Worm (Caenorhabditis elegans) whole organism, L2 larva: ENCODE data around the gene F26F4.12.
A peak's percentile ranks its signal among the peaks of the same experiment; 100 is the strongest.

Experiments
- C34F6.9 ChIP-seq: fragments of 150-350 bp; optimal IDR thresholded peaks from 2 replicates; lab custom pipeline; 2014; ENCODE audit warnings: missing biosample characterization, missing genetic modification characterization
- F13H6.1 ChIP-seq: sonication (generic microtip); optimal IDR thresholded peaks from 2 replicates; lab custom pipeline; 2016; ENCODE audit warnings: missing genetic modification characterization, missing compliant biosample characterization
- R02D3.7 ChIP-seq: fragments of 150-350 bp; optimal IDR thresholded peaks from 2 replicates; lab custom pipeline; 2014; ENCODE audit warnings: missing biosample characterization, missing genetic modification characterization
- Y55F3AM.14 ChIP-seq: fragments of 200-800 bp; sonication (Bioruptor generic); optimal IDR thresholded peaks from 2 replicates; lab custom pipeline; 2018; ENCODE audit warnings: mild to moderate bottlenecking, missing genetic modification characterization, missing compliant biosample characterization
- ZK546.5 ChIP-seq: sonication (generic microtip); optimal IDR thresholded peaks from 2 replicates; lab custom pipeline; 2017; ENCODE audit warnings: missing biosample characterization, missing genetic modification characterization
- alr-1 ChIP-seq: fragments of 150-350 bp; optimal IDR thresholded peaks from 2 replicates; lab custom pipeline; 2014; ENCODE audit warnings: missing biosample characterization, missing genetic modification characterization
- aly-2 ChIP-seq: fragments of 150-350 bp; optimal IDR thresholded peaks from 2 replicates; lab custom pipeline; 2014; ENCODE audit warnings: missing biosample characterization, missing genetic modification characterization
- ama-1 ChIP-seq: fragments of 150-350 bp; optimal IDR thresholded peaks from 2 replicates; lab custom pipeline; 2018; ENCODE audit warnings: inconsistent platforms
- blmp-1 ChIP-seq: sonication (generic microtip); optimal IDR thresholded peaks from 2 replicates; lab custom pipeline; 2017; ENCODE audit warnings: missing genetic modification characterization, mild to moderate bottlenecking, missing compliant biosample characterization, antibody characterized with exemption, moderate library complexity; ENCODE audit not compliant: insufficient read depth
- ceh-16 ChIP-seq: fragments of 150-350 bp; optimal IDR thresholded peaks from 2 replicates; lab custom pipeline; 2014; ENCODE audit warnings: missing biosample characterization, missing genetic modification characterization
- ceh-82 ChIP-seq: fragments of 150-350 bp; optimal IDR thresholded peaks from 2 replicates; lab custom pipeline; 2014; ENCODE audit warnings: missing biosample characterization, missing genetic modification characterization
- crh-2 ChIP-seq: sonication (generic microtip); optimal IDR thresholded peaks from 2 replicates; lab custom pipeline; 2017; ENCODE audit warnings: missing biosample characterization, missing genetic modification characterization
- dmd-4 ChIP-seq: sonication (generic microtip); optimal IDR thresholded peaks from 2 replicates; lab custom pipeline; 2017; ENCODE audit warnings: missing biosample characterization, missing genetic modification characterization
- egl-27 ChIP-seq: sonication (generic microtip); optimal IDR thresholded peaks from 3 replicates; lab custom pipeline; 2017; ENCODE audit warnings: missing biosample characterization, missing genetic modification reagents, missing genetic modification characterization
- elt-1 ChIP-seq: fragments of 150-350 bp; optimal IDR thresholded peaks from 2 replicates; lab custom pipeline; 2014; ENCODE audit warnings: missing biosample characterization, missing genetic modification characterization
- elt-3 ChIP-seq: sonication (generic microtip); optimal IDR thresholded peaks from 2 replicates; lab custom pipeline; 2017; ENCODE audit warnings: missing biosample characterization, missing genetic modification characterization
- fos-1 ChIP-seq: fragments of 150-350 bp; optimal IDR thresholded peaks from 2 replicates; lab custom pipeline; 2014; ENCODE audit warnings: missing biosample characterization, missing genetic modification characterization
- gmeb-1 ChIP-seq: fragments of 150-350 bp; optimal IDR thresholded peaks from 2 replicates; lab custom pipeline; 2014; ENCODE audit warnings: missing biosample characterization, missing genetic modification characterization
- lin-11 ChIP-seq: fragments of 150-350 bp; sonication (generic microtip); optimal IDR thresholded peaks from 2 replicates; lab custom pipeline; 2014; ENCODE audit warnings: missing biosample characterization, missing genetic modification characterization, inconsistent platforms, mixed read lengths
- lin-13 ChIP-seq: fragments of 150-350 bp; optimal IDR thresholded peaks from 2 replicates; lab custom pipeline; 2014; ENCODE audit warnings: missing biosample characterization, missing genetic modification reagents, missing genetic modification characterization
- lin-39 ChIP-seq: fragments of 150-350 bp; optimal IDR thresholded peaks from 2 replicates; lab custom pipeline; 2014; ENCODE audit warnings: missing biosample characterization, missing genetic modification reagents, missing genetic modification characterization
- lsy-2 ChIP-seq, 2 experiments: fragments of 150-350 bp in 1 of 2; sonication (generic microtip) in 1 of 2; optimal IDR thresholded peaks; 2 replicates each; lab custom pipeline; 2014 to 2017; ENCODE audit warnings: missing biosample characterization in 2 of 2, missing genetic modification characterization in 2 of 2
- mab-5 ChIP-seq: fragments of 150-350 bp; optimal IDR thresholded peaks from 2 replicates; lab custom pipeline; 2014; ENCODE audit warnings: missing biosample characterization, missing genetic modification characterization
- mbf-1 ChIP-seq: sonication (generic microtip); optimal IDR thresholded peaks from 2 replicates; lab custom pipeline; 2017; ENCODE audit warnings: missing biosample characterization, missing genetic modification characterization
- mdl-1 ChIP-seq, 2 experiments: fragments of 150-350 bp in 1 of 2; sonication (generic microtip) in 1 of 2; optimal IDR thresholded peaks; 2 replicates each; lab custom pipeline; 2017; ENCODE audit warnings: missing biosample characterization in 2 of 2, missing genetic modification characterization in 2 of 2
- nhr-10 ChIP-seq: sonication (generic microtip); optimal IDR thresholded peaks from 2 replicates; lab custom pipeline; 2017; ENCODE audit warnings: missing biosample characterization, missing genetic modification characterization
- nhr-11 ChIP-seq: fragments of 150-350 bp; optimal IDR thresholded peaks from 2 replicates; lab custom pipeline; 2014; ENCODE audit warnings: missing biosample characterization, missing genetic modification characterization
- nhr-12 ChIP-seq: fragments of 150-350 bp; optimal IDR thresholded peaks from 2 replicates; lab custom pipeline; 2014; ENCODE audit warnings: missing biosample characterization, missing genetic modification characterization
- nhr-129 ChIP-seq: fragments of 150-350 bp; optimal IDR thresholded peaks from 2 replicates; lab custom pipeline; 2014; ENCODE audit warnings: missing biosample characterization, missing genetic modification characterization
- nhr-21 ChIP-seq: fragments of 150-350 bp; optimal IDR thresholded peaks from 2 replicates; lab custom pipeline; 2014; ENCODE audit warnings: missing biosample characterization, missing genetic modification characterization
- nhr-23 ChIP-seq: fragments of 150-350 bp; optimal IDR thresholded peaks from 2 replicates; lab custom pipeline; 2014; ENCODE audit warnings: missing biosample characterization, missing genetic modification reagents, missing genetic modification characterization
- nhr-237 ChIP-seq: fragments of 150-350 bp; optimal IDR thresholded peaks from 2 replicates; lab custom pipeline; 2014; ENCODE audit warnings: missing biosample characterization, missing genetic modification characterization
- nhr-25 ChIP-seq: fragments of 150-350 bp; sonication (generic microtip); optimal IDR thresholded peaks from 3 replicates; lab custom pipeline; 2014; ENCODE audit warnings: missing biosample characterization, missing genetic modification characterization
- nhr-6 ChIP-seq: fragments of 150-350 bp; optimal IDR thresholded peaks from 2 replicates; lab custom pipeline; 2014; ENCODE audit warnings: missing biosample characterization, missing genetic modification characterization
- nhr-77 ChIP-seq: fragments of 150-350 bp; optimal IDR thresholded peaks from 2 replicates; lab custom pipeline; 2014; ENCODE audit warnings: missing biosample characterization, missing genetic modification characterization
- peb-1 ChIP-seq: fragments of 150-350 bp; optimal IDR thresholded peaks from 2 replicates; lab custom pipeline; 2014; ENCODE audit warnings: missing biosample characterization, missing genetic modification characterization
- sem-4 ChIP-seq: fragments of 150-350 bp; optimal IDR thresholded peaks from 2 replicates; lab custom pipeline; 2014; ENCODE audit warnings: missing biosample characterization, missing genetic modification reagents, missing genetic modification characterization
- skn-1 ChIP-seq: sonication (generic microtip); optimal IDR thresholded peaks from 2 replicates; lab custom pipeline; 2017; ENCODE audit warnings: missing biosample characterization, missing genetic modification characterization
- sma-3 ChIP-seq: sonication (generic microtip); optimal IDR thresholded peaks from 2 replicates; lab custom pipeline; 2016; ENCODE audit warnings: missing genetic modification reagents, missing genetic modification characterization, missing compliant biosample characterization
- sma-9 ChIP-seq, 2 experiments: fragments of 150-350 bp in 1 of 2; sonication (generic microtip) in 1 of 2; optimal IDR thresholded peaks; 2 replicates each; lab custom pipeline; 2014 to 2016; ENCODE audit warnings: missing genetic modification characterization in 2 of 2, mild to moderate bottlenecking in 1 of 2, missing biosample characterization in 1 of 2, missing compliant biosample characterization in 1 of 2, missing genetic modification reagents in 1 of 2, moderate library complexity in 1 of 2
- snpc-4 ChIP-seq: fragments of 150-350 bp; optimal IDR thresholded peaks from 2 replicates; lab custom pipeline; 2014; ENCODE audit warnings: missing biosample characterization, missing genetic modification characterization
- unc-39 ChIP-seq: fragments of 150-350 bp; optimal IDR thresholded peaks from 2 replicates; lab custom pipeline; 2014; ENCODE audit warnings: missing biosample characterization, missing genetic modification characterization
- unc-55 ChIP-seq: fragments of 150-350 bp; sonication (generic microtip); optimal IDR thresholded peaks from 3 replicates; lab custom pipeline; 2014; ENCODE audit warnings: missing biosample characterization, missing genetic modification reagents, missing genetic modification characterization
- unc-62 ChIP-seq: fragments of 150-350 bp; optimal IDR thresholded peaks from 2 replicates; lab custom pipeline; 2014; ENCODE audit warnings: missing biosample characterization, missing genetic modification reagents, missing genetic modification characterization
- zag-1 ChIP-seq: fragments of 150-350 bp; optimal IDR thresholded peaks from 2 replicates; lab custom pipeline; 2014; ENCODE audit warnings: missing biosample characterization, missing genetic modification characterization
- ztf-1 ChIP-seq: fragments of 200-800 bp; sonication (Bioruptor generic); conservative IDR thresholded peaks from 2 replicates; pipeline ENCODE4 v1.3.6; 2022; ENCODE audit warnings: missing genetic modification characterization, missing compliant biosample characterization
- ztf-11 ChIP-seq: sonication (generic microtip); optimal IDR thresholded peaks from 2 replicates; lab custom pipeline; 2017; ENCODE audit warnings: missing biosample characterization, missing genetic modification characterization
- ztf-4 ChIP-seq: fragments of 150-350 bp; optimal IDR thresholded peaks from 2 replicates; lab custom pipeline; 2014; ENCODE audit warnings: missing biosample characterization, missing genetic modification characterization

F26F4.12 gene

DNA sequence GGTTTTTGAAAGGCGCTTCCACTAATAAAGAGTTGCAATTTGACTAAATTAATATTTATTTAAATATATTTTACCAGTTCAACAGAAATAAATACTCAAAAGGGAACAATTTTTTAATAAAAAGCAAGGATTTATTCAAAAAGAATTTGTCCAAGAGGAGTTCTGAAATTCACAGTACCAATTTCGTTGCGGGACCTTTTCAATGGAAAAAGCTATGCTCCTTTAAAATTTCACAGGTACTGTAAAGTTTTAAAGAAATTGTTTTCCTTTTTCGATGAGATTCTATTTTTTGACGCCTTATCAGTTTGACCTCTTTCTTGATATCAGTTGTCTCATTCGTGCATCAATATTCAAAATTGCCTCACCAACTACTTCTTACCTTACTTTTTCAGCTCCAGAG lies 9.6 kb downstream of the F26F4.12 start, which contains the start of gene tag-340:
tag-340 (plus strand) TSS at position 249 of the 400 bp plus-strand sequence.
- TF ChIP-seq fos-1 (tag; lab: Kevin White, UChicago) (peak; percentile 28), crh-2 (tag; lab: Kevin White, UChicago) (no peak)

- TF ChIP-seq unc-55 (GFP tag; lab: Kevin White, UChicago) = peak; percentile 99
- TF ChIP-seq elt-1 (tag; lab: Kevin White, UChicago) = peak; percentile 19
- TF ChIP-seq blmp-1 (tag; lab: Kevin White, UChicago) = peak; percentile 99
- peak; percentile 36 for TF ChIP-seq ama-1 (lab: Kevin White, UChicago)
- TF ChIP-seq peb-1 (tag; lab: Kevin White, UChicago) = peak; percentile 41
- 0 out of 2 replicates have a peak, but pooled peaks have one; percentile 58 for TF ChIP-seq ztf-1
- peak; percentile 99 for TF ChIP-seq Y55F3AM.14 (GFP tag; lab: Kevin White, UChicago)
- TF ChIP-seq nhr-129 = peak; percentile 99
- peak; percentile 98 for TF ChIP-seq lin-13 (GFP tag; lab: Kevin White, UChicago)
- TF ChIP-seq lsy-2 (tag; optimal IDR thresholded peaks at IDR 0.05; lab: Kevin White, UChicago) = peak; percentile 94 to 97
- TF ChIP-seq dmd-4 (tag; lab: Kevin White, UChicago) = peak; percentile 68
- TF ChIP-seq ztf-4 (tag; lab: Kevin White, UChicago) = peak; percentile 99
- TF ChIP-seq mbf-1 (tag; lab: Kevin White, UChicago) = no peak
- TF ChIP-seq ZK546.5 (tag; lab: Kevin White, UChicago) = peak; percentile 88
- peak; percentile 86 for TF ChIP-seq nhr-10
- TF ChIP-seq nhr-21 = peak; percentile 99
- TF ChIP-seq sma-3 (GFP tag; lab: Kevin White, UChicago) = peak; percentile 100
- TF ChIP-seq mdl-1 (tag; optimal IDR thresholded peaks at IDR 0.05; lab: Kevin White, UChicago) = peak; percentile 94 to 99
- peak; percentile 89 for TF ChIP-seq nhr-77 (tag; lab: Kevin White, UChicago)
- TF ChIP-seq sem-4 (tag; lab: Kevin White, UChicago) = peak; percentile 99
- peak; percentile 67 for TF ChIP-seq alr-1 (tag; lab: Kevin White, UChicago)
- no peak for TF ChIP-seq ztf-11
- TF ChIP-seq R02D3.7 (tag; lab: Kevin White, UChicago) = peak; percentile 69
- TF ChIP-seq aly-2 (tag; lab: Kevin White, UChicago) = no peak
- TF ChIP-seq unc-62 = peak; percentile 95
- peak; percentile 89 for TF ChIP-seq snpc-4 (tag; lab: Kevin White, UChicago)
- TF ChIP-seq unc-39 (tag; lab: Kevin White, UChicago) = no peak
- TF ChIP-seq ceh-16 = peak; percentile 99
- no peak for TF ChIP-seq nhr-11 (tag; lab: Kevin White, UChicago)
- peak; percentile 92 for TF ChIP-seq ceh-82
- TF ChIP-seq F13H6.1 (tag; lab: Kevin White, UChicago) = peak; percentile 100
- peak; percentile 99 for TF ChIP-seq crh-2 (tag; lab: Kevin White, UChicago)
- TF ChIP-seq mab-5 = peak; percentile 96
- TF ChIP-seq nhr-6 (tag; lab: Kevin White, UChicago) = peak; percentile 97
- TF ChIP-seq skn-1 (tag; lab: Kevin White, UChicago) = peak; percentile 41
- peak; percentile 98 for TF ChIP-seq zag-1
- TF ChIP-seq C34F6.9 (tag; lab: Kevin White, UChicago) = peak; percentile 99
- peak; percentile 100 for TF ChIP-seq fos-1 (tag; lab: Kevin White, UChicago)
- TF ChIP-seq nhr-12 (tag; lab: Kevin White, UChicago) = peak; percentile 65
- TF ChIP-seq lin-39 (tag; lab: Kevin White, UChicago) = peak; percentile 77
- TF ChIP-seq lin-11 (tag; lab: Kevin White, UChicago) = peak; percentile 99
- TF ChIP-seq nhr-23 (tag; lab: Kevin White, UChicago) = no peak
- TF ChIP-seq nhr-237 = peak; percentile 87
- peak; percentile 99 for TF ChIP-seq nhr-25 (tag; lab: Kevin White, UChicago)
- no peak for TF ChIP-seq elt-3 (tag; lab: Kevin White, UChicago)
- peak; percentile 98 for TF ChIP-seq egl-27 (tag; lab: Kevin White, UChicago)
- TF ChIP-seq gmeb-1 = peak; percentile 93
- peak; percentile 99 for TF ChIP-seq sma-9 (GFP tag; optimal IDR thresholded peaks at IDR 0.05; lab: Kevin White, UChicago)
- no peak for TF ChIP-seq sma-9 (tag; optimal IDR thresholded peaks at IDR 0.05; lab: Kevin White, UChicago)
Observed at ce11 chrIII:4899728-4900127, 10.1 kb downstream of the F26F4.12 start.
